Worm (Caenorhabditis elegans) whole organism, mixed stage, embryonic: ENCODE measurements around the gene cpt-5.
A peak's percentile ranks its signal among the peaks of the same experiment; 100 is the strongest.

Experiments
- M03D4.4 ChIP-seq: sonication (generic microtip); optimal IDR thresholded peaks from 2 replicates; lab custom pipeline; 2017; ENCODE audit warnings: mild to moderate bottlenecking, missing genetic modification characterization, missing compliant biosample characterization
- blmp-1 ChIP-seq: fragments of 150-350 bp; optimal IDR thresholded peaks from 2 replicates; lab custom pipeline; 2014; ENCODE audit warnings: missing biosample characterization, missing genetic modification characterization
- ceh-43 ChIP-seq: fragments of 200-800 bp; sonication (Bioruptor generic); optimal IDR thresholded peaks from 2 replicates; lab custom pipeline; 2018; ENCODE audit warnings: mild to moderate bottlenecking, missing genetic modification characterization, moderate library complexity, missing compliant biosample characterization
- ceh-83 ChIP-seq: fragments of 200-800 bp; sonication (Bioruptor generic); optimal IDR thresholded peaks from 2 replicates; lab custom pipeline; 2018; ENCODE audit warnings: mild to moderate bottlenecking, missing genetic modification characterization, missing compliant biosample characterization
- ces-1 ChIP-seq: fragments of 150-350 bp; optimal IDR thresholded peaks from 2 replicates; lab custom pipeline; 2014; ENCODE audit warnings: missing biosample characterization, missing genetic modification reagents, missing genetic modification characterization
- cnd-1 ChIP-seq: fragments of 200-800 bp; sonication (Bioruptor generic); optimal IDR thresholded peaks from 2 replicates; lab custom pipeline; 2018; ENCODE audit warnings: mild to moderate bottlenecking, missing genetic modification characterization, missing compliant biosample characterization
- drap-1 ChIP-seq: fragments of 200-800 bp; sonication (Bioruptor generic); optimal IDR thresholded peaks from 3 replicates; lab custom pipeline; 2018; ENCODE audit warnings: mild to moderate bottlenecking, missing genetic modification characterization, missing compliant biosample characterization
- elt-1 ChIP-seq: sonication (generic microtip); optimal IDR thresholded peaks from 2 replicates; lab custom pipeline; 2017; ENCODE audit warnings: missing genetic modification characterization, mild to moderate bottlenecking, missing compliant biosample characterization, antibody characterized with exemption, moderate library complexity, borderline replicate concordance; ENCODE audit not compliant: insufficient read depth
- elt-3 ChIP-seq: fragments of 150-350 bp; optimal IDR thresholded peaks from 2 replicates; lab custom pipeline; 2014; ENCODE audit warnings: missing biosample characterization, missing genetic modification characterization
- flh-1 ChIP-seq: fragments of 200-800 bp; sonication (Bioruptor generic); optimal IDR thresholded peaks from 2 replicates; lab custom pipeline; 2018; ENCODE audit warnings: mild to moderate bottlenecking, missing genetic modification characterization, moderate library complexity, missing compliant biosample characterization
- ham-2 ChIP-seq: fragments of 200-800 bp; sonication (Bioruptor generic); optimal IDR thresholded peaks from 2 replicates; lab custom pipeline; 2018; ENCODE audit warnings: mild to moderate bottlenecking, missing genetic modification characterization, missing compliant biosample characterization
- hlh-1 ChIP-seq: fragments of 150-350 bp; optimal IDR thresholded peaks from 2 replicates; lab custom pipeline; 2014; ENCODE audit warnings: missing biosample characterization, missing genetic modification reagents, missing genetic modification characterization
- lin-13 ChIP-seq: fragments of 150-350 bp; optimal IDR thresholded peaks from 2 replicates; lab custom pipeline; 2014; ENCODE audit warnings: missing biosample characterization, missing genetic modification characterization
- lin-32 ChIP-seq: fragments of 200-800 bp; sonication (Bioruptor generic); optimal IDR thresholded peaks from 2 replicates; lab custom pipeline; 2018; ENCODE audit warnings: mild to moderate bottlenecking, missing genetic modification characterization, missing compliant biosample characterization
- lsy-2 ChIP-seq: fragments of 150-350 bp; optimal IDR thresholded peaks from 2 replicates; lab custom pipeline; 2014; ENCODE audit warnings: missing biosample characterization, missing genetic modification characterization
- mep-1 ChIP-seq: fragments of 150-350 bp; optimal IDR thresholded peaks from 2 replicates; lab custom pipeline; 2017; ENCODE audit warnings: missing biosample characterization, missing genetic modification reagents, missing genetic modification characterization, inconsistent platforms
- mls-2 ChIP-seq: sonication (generic microtip); optimal IDR thresholded peaks from 2 replicates; lab custom pipeline; 2016; ENCODE audit warnings: mild to moderate bottlenecking, missing genetic modification characterization, moderate library complexity, missing compliant biosample characterization
- nhr-12 ChIP-seq: fragments of 150-350 bp; optimal IDR thresholded peaks from 2 replicates; lab custom pipeline; 2014; ENCODE audit warnings: missing biosample characterization, missing genetic modification characterization
- nhr-237 ChIP-seq: fragments of 150-350 bp; optimal IDR thresholded peaks from 2 replicates; lab custom pipeline; 2014; ENCODE audit warnings: missing biosample characterization, missing genetic modification characterization
- nhr-76 ChIP-seq: sonication (generic microtip); optimal IDR thresholded peaks from 2 replicates; lab custom pipeline; 2017; ENCODE audit warnings: missing biosample characterization, missing genetic modification characterization
- sem-2 ChIP-seq: fragments of 200-800 bp; sonication (Bioruptor generic); optimal IDR thresholded peaks from 2 replicates; lab custom pipeline; 2018; ENCODE audit warnings: mild to moderate bottlenecking, missing genetic modification characterization, missing compliant biosample characterization
- snpc-4 ChIP-seq: fragments of 150-350 bp; optimal IDR thresholded peaks from 2 replicates; lab custom pipeline; 2014; ENCODE audit warnings: missing biosample characterization, missing genetic modification characterization
- sptf-1 ChIP-seq: sonication (generic microtip); optimal IDR thresholded peaks from 2 replicates; lab custom pipeline; 2017; ENCODE audit warnings: mild to moderate bottlenecking, missing genetic modification characterization, moderate library complexity, missing compliant biosample characterization
- tbx-8 ChIP-seq: fragments of 200-800 bp; sonication (Bioruptor generic); optimal IDR thresholded peaks from 2 replicates; lab custom pipeline; 2018; ENCODE audit warnings: mild to moderate bottlenecking, missing genetic modification characterization, moderate library complexity, missing compliant biosample characterization
- unc-120 ChIP-seq: sonication (generic microtip); optimal IDR thresholded peaks from 2 replicates; lab custom pipeline; 2017; ENCODE audit warnings: missing genetic modification characterization, missing compliant biosample characterization; ENCODE audit not compliant: poor library complexity, severe bottlenecking
- unc-62 ChIP-seq: fragments of 150-350 bp; optimal IDR thresholded peaks from 2 replicates; lab custom pipeline; 2014; ENCODE audit warnings: missing biosample characterization, missing genetic modification reagents, missing genetic modification characterization
- zip-8 ChIP-seq: fragments of 150-350 bp; optimal IDR thresholded peaks from 2 replicates; lab custom pipeline; 2014; ENCODE audit warnings: missing biosample characterization, missing genetic modification characterization
- ztf-11 ChIP-seq: fragments of 150-350 bp; optimal IDR thresholded peaks from 2 replicates; lab custom pipeline; 2014; ENCODE audit warnings: missing biosample characterization, missing genetic modification characterization

cpt-5 gene

DNA sequence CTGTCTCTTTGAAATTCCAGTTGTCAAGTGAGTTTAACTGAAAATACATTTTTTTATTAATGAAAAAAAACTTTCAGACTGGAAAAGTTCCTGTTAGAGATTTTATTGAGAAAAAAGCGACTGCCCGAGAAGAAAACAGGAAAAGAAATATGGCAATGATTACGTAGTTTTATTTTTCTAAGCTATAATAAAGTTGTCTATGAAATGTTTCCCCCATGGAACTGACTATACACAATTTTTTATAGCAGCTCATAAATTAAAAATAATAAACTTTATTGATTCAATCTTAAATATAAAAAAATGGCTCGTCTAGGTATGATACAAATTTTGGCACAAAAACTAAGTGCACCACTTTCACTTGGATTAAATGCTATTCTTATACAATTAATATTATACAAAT lies 29.5 kb downstream of the cpt-5 start, which contains the start of gene C06B3.1:
C06B3.1 (plus strand) TSS at position 301 of the 400 bp plus-strand sequence.
- TF ChIP-seq elt-3 (tag; lab: Kevin White, UChicago) (no peak), zip-8 (tag; lab: Kevin White, UChicago) (no peak), flh-1 (no peak)
- TF ChIP-seq, all 35 proteins: peak for 0

DNA sequence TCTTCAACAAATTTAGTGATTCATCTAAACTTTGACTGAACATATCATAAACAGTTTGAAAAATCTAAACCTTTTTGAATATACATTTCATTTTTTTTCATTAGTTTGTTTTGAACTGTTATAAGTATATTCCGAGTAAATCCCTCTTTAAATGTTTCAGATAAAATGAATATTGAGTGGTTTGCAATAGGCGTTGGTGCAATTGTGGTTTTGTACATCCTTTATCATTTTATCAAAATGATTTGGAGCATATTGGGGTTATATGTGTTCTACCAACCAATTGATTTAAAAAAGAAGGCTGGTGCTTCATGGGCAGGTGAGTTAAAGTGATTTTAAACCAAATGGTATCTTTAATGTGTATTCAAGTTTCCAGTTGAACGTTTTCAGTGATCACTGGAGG lies 31.5 kb downstream of the cpt-5 start, which contains the start of gene stdh-3:
stdh-3 (plus strand) TSS at position 166 of the 400 bp plus-strand sequence.
- TF ChIP-seq zip-8 (tag; lab: Kevin White, UChicago): no peak
- TF ChIP-seq snpc-4 (tag; lab: Kevin White, UChicago): no peak
- no peak for TF ChIP-seq lin-32 (GFP tag; lab: Kevin White, UChicago)
- no peak for TF ChIP-seq ham-2 (GFP tag; lab: Kevin White, UChicago)
- no peak for TF ChIP-seq sem-2
- TF ChIP-seq ces-1 (GFP tag; lab: Kevin White, UChicago): no peak
- no peak for TF ChIP-seq nhr-237 (tag; lab: Kevin White, UChicago)
- no peak for TF ChIP-seq elt-3 (tag; lab: Kevin White, UChicago)
- no peak for TF ChIP-seq nhr-12 (tag; lab: Kevin White, UChicago)
- no peak for TF ChIP-seq unc-120 (tag; lab: Kevin White, UChicago)
- no peak for TF ChIP-seq mep-1 (tag; lab: Kevin White, UChicago)
- no peak for TF ChIP-seq lsy-2 (tag; lab: Kevin White, UChicago)
- no peak for TF ChIP-seq elt-1
- TF ChIP-seq hlh-1 (tag; lab: Kevin White, UChicago): no peak
- TF ChIP-seq ceh-43: no peak
- no peak for TF ChIP-seq ztf-11 (tag; lab: Kevin White, UChicago)
- no peak for TF ChIP-seq cnd-1 (tag; lab: Kevin White, UChicago)
- TF ChIP-seq nhr-76: no peak
- no peak for TF ChIP-seq blmp-1 (tag; lab: Kevin White, UChicago)

DNA sequence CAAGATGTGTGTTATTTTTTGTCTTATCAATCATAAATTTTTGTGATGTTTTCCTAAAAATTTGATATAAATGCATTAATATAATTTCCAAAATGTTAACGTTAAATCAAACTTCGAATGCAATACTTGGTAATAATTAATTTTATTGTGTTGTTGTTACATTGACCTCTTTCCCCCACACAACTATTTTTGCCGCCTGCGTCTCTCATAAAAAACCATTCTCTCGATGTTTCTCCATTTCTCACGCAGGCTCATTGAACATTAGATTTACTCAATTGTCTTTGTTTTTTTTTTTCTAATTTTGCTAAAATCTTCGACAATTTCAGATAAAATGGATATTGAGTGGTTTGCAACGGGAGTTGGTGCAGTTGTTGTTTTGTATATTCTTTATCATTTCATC lies 33.2 kb downstream of the cpt-5 start, which contains the start of gene stdh-1:
stdh-1 (plus strand) TSS at position 327 of the 400 bp plus-strand sequence.
- TF ChIP-seq ham-2 (GFP tag; lab: Kevin White, UChicago) (no peak), sptf-1 (tag; lab: Kevin White, UChicago) (no peak), ces-1 (GFP tag; lab: Kevin White, UChicago) (peak; percentile 79), unc-120 (tag; lab: Kevin White, UChicago) (no peak), lin-13 (no peak), nhr-76 (no peak)
- TF ChIP-seq, all 35 proteins: peak for 1

DNA sequence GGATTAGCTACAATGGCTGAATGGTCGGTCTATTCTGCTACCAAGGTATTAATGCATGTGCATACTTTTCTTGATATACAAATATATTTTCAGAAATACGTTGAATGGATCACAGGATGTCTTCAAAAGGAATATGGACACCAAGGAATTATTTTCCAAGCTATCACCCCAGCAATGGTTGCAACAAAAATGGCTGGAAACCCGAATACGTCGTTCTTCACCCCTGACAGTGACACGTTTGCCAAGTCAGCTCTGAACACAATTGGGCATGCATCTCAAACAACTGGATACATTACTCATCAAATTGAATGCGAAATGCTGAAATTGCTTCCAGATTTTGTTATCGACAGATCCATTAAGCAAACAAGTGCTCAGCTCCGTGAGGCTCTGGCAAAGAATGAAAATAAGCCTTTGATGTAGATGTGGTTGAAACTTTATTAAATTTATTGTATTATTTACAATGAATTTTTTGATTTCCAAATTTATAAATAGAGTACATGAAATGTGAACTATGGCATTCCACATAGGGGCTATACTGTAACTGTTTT lies 34.6 kb downstream of the cpt-5 start:
- TF ChIP-seq sptf-1 (tag; lab: Kevin White, UChicago): no peak

DNA sequence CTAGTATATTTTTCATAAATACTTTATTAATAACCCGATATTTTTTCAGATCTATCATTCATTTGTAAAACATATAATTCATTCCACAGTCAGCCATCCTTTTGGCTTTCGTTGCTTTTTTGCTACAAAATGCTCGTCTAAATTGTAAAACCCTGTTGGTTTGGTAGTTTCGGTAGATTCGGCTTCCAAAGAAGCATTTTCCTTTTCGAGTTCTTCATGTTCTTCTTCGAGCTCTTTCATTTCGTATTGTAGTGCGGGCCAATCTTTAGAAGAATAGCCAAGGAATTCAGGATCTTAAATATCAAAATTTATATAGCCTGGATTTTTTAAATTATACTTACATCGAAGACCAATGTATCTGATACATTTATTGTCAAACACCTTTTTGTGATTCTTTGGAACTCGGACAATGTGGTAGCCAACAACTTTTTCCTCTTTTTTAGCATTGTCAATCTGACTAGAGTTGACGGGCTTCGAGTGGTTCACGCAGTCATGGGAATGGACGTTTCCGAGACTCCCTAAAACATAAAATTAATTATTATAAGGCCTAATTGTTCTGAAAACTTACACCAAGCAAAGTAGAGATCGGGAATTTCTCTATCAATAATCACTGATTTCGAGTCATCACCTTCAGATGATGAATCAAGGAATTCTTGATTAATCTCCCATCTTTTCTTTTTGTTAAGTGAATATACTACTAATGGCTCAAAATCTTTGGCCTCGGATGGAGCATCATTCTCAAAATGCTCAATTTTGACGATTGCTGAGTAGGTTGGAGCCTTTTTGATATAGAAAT lies 35.3 kb downstream of the cpt-5 start:
- TF ChIP-seq lin-32 (GFP tag; lab: Kevin White, UChicago) (no peak), drap-1 (no peak), unc-120 (tag; lab: Kevin White, UChicago) (no peak), ztf-11 (tag; lab: Kevin White, UChicago) (no peak), mls-2 (tag; lab: Kevin White, UChicago) (no peak), tbx-8 (GFP tag; lab: Kevin White, UChicago) (no peak), flh-1 (no peak), nhr-237 (tag; lab: Kevin White, UChicago) (no peak), elt-1 (no peak), nhr-12 (tag; lab: Kevin White, UChicago) (no peak), sem-2 (no peak), unc-62 (GFP tag; lab: Kevin White, UChicago) (no peak), mep-1 (tag; lab: Kevin White, UChicago) (no peak), cnd-1 (tag; lab: Kevin White, UChicago) (no peak), blmp-1 (tag; lab: Kevin White, UChicago) (no peak), ceh-43 (no peak), ceh-83 (GFP tag; lab: Kevin White, UChicago) (no peak), M03D4.4 (tag; lab: Kevin White, UChicago) (no peak)
- TF ChIP-seq, all 35 proteins: peak for 0
